Worm (Caenorhabditis elegans): Measurements from ENCODE around the gene ttr-21.

ce11 chrV:13873323-13873722 is 19.1 kb upstream of the ttr-21 start:
- TF ChIP-seq ekl-4 (GFP tag; IDR thresholded peaks at IDR 0.05): no peak
- no peak for TF ChIP-seq F55B11.4 (tag; optimal IDR thresholded peaks at IDR 0.05; ENCODE audit: borderline replicate concordance, insufficient read depth)
- no peak for TF ChIP-seq C17E4.6 (GFP tag; IDR thresholded peaks at IDR 0.05)
- no peak for TF ChIP-seq ztf-26 (tag; optimal IDR thresholded peaks at IDR 0.05)
- no peak for TF ChIP-seq tlf-1 (GFP tag; optimal IDR thresholded peaks at IDR 0.05)
- TF ChIP-seq snpc-4 (GFP tag; optimal IDR thresholded peaks at IDR 0.05): no peak
- no peak for TF ChIP-seq snpc-4 (tag; optimal IDR thresholded peaks at IDR 0.05)
- TF ChIP-seq dpl-1 (GFP tag; optimal IDR thresholded peaks at IDR 0.05): no peak
- no peak for TF ChIP-seq D2030.7 (GFP tag; IDR thresholded peaks at IDR 0.05)
- no peak for TF ChIP-seq mxl-1 (tag; optimal IDR thresholded peaks at IDR 0.05)

Data from whole organism, young adult.